Worm (Caenorhabditis elegans): Measurements from ENCODE around the gene C25E10.12.

ce11 chrV:9095613-9096317 lies 33.5 kb upstream of the C25E10.12 start, which contains the start of gene F21C10.10:
- no peak for TF ChIP-seq tbx-37 (GFP tag; conservative IDR thresholded peaks at IDR 0.05)
- TF ChIP-seq ceh-13 (GFP tag; optimal IDR thresholded peaks at IDR 0.05): no peak

Measured in whole organism, early embryonic.